Fruit fly (Drosophila melanogaster) whole organism, embryonic: ENCODE results near the gene CG10347.
A peak's percentile ranks its signal among the peaks of the same experiment; 100 is the strongest.

Experiments
- Atf-2 ChIP-seq: fragments of 200-800 bp; sonication (Bioruptor generic); optimal IDR thresholded peaks from 2 replicates; lab custom pipeline; 2016; ENCODE audit warnings: missing biosample characterization, missing genetic modification characterization
- Bdp1 ChIP-seq: fragments of 200-800 bp; sonication (Bioruptor generic); optimal IDR thresholded peaks from 3 replicates; lab custom pipeline; 2016; ENCODE audit warnings: missing biosample characterization, missing genetic modification characterization
- BtbVII ChIP-seq: fragments of 200-800 bp; sonication (Bioruptor generic); optimal IDR thresholded peaks from 3 replicates; lab custom pipeline; 2017; ENCODE audit warnings: missing biosample characterization, mild to moderate bottlenecking, missing genetic modification characterization
- CG10209 ChIP-seq: fragments of 200-800 bp; sonication (Bioruptor generic); optimal IDR thresholded peaks from 3 replicates; lab custom pipeline; 2017; ENCODE audit warnings: missing biosample characterization, mild to moderate bottlenecking, missing genetic modification characterization, missing genetic modification reagents
- CG1024 ChIP-seq: fragments of 200-800 bp; sonication (Bioruptor generic); IDR thresholded peaks from 2 replicates; pipeline ENCODE4 v1.3.6; 2022; ENCODE audit warnings: missing biosample characterization, missing genetic modification characterization
- CG11456 ChIP-seq: fragments of 200-800 bp; sonication (Bioruptor generic); IDR thresholded peaks from 3 replicates; pipeline ENCODE4 v1.3.6; 2022; ENCODE audit warnings: missing biosample characterization, missing genetic modification characterization
- CG12659 ChIP-seq: fragments of 200-800 bp; sonication (Bioruptor generic); optimal IDR thresholded peaks from 3 replicates; lab custom pipeline; 2017; ENCODE audit warnings: mild to moderate bottlenecking, missing biosample characterization, missing genetic modification reagents, missing genetic modification characterization
- CG13296 ChIP-seq: fragments of 200-800 bp; sonication (Bioruptor generic); optimal IDR thresholded peaks from 3 replicates; lab custom pipeline; 2018; ENCODE audit warnings: missing biosample characterization, mild to moderate bottlenecking, missing genetic modification characterization
- CG13424 ChIP-seq: fragments of 200-800 bp; sonication (Bioruptor generic); optimal IDR thresholded peaks from 2 replicates; lab custom pipeline; 2019; ENCODE audit warnings: missing biosample characterization, mild to moderate bottlenecking, missing genetic modification characterization, moderate library complexity
- CG2129 ChIP-seq: fragments of 200-800 bp; sonication (Bioruptor generic); IDR thresholded peaks from 2 replicates; pipeline ENCODE4 v1.3.6; 2022; ENCODE audit warnings: missing biosample characterization, missing genetic modification characterization; ENCODE audit not compliant: partially characterized antibody
- CG2199 ChIP-seq: fragments of 200-800 bp; sonication (Bioruptor generic); IDR thresholded peaks from 3 replicates; pipeline ENCODE4 v1.3.6; 2022; ENCODE audit warnings: missing biosample characterization, missing genetic modification characterization
- CG30403 ChIP-seq: fragments of 200-800 bp; sonication (Bioruptor generic); optimal IDR thresholded peaks from 3 replicates; lab custom pipeline; 2016; ENCODE audit warnings: missing biosample characterization, missing genetic modification characterization
- CG3281 ChIP-seq: fragments of 200-800 bp; sonication (Bioruptor generic); optimal IDR thresholded peaks from 3 replicates; lab custom pipeline; 2017; ENCODE audit warnings: missing biosample characterization, mild to moderate bottlenecking, missing genetic modification characterization
- CG4360 ChIP-seq: fragments of 200-800 bp; sonication (Bioruptor generic); IDR thresholded peaks from 2 replicates; pipeline ENCODE4 v1.3.6; 2022; ENCODE audit warnings: missing biosample characterization, missing genetic modification characterization
- CG7786 ChIP-seq: fragments of 200-800 bp; sonication (Bioruptor generic); optimal IDR thresholded peaks from 2 replicates; lab custom pipeline; 2016; ENCODE audit warnings: missing biosample characterization, missing genetic modification characterization
- CG9609 ChIP-seq: fragments of 200-800 bp; sonication (Bioruptor generic); optimal IDR thresholded peaks from 3 replicates; lab custom pipeline; 2016; ENCODE audit warnings: missing biosample characterization, missing genetic modification characterization
- CG9876 ChIP-seq: fragments of 200-800 bp; sonication (Bioruptor generic); optimal IDR thresholded peaks from 2 replicates; lab custom pipeline; 2016; ENCODE audit warnings: missing biosample characterization, missing genetic modification characterization
- CkIIα-i1 ChIP-seq: fragments of 200-800 bp; sonication (Bioruptor generic); IDR thresholded peaks from 2 replicates; pipeline ENCODE4 v1.3.6; 2022; ENCODE audit warnings: missing biosample characterization, missing genetic modification characterization
- Deaf1 ChIP-seq: fragments of 200-800 bp; optimal IDR thresholded peaks from 3 replicates; lab custom pipeline; 2019; ENCODE audit warnings: missing biosample characterization, mild to moderate bottlenecking, missing genetic modification characterization, moderate library complexity
- Ets65A ChIP-seq: fragments of 200-800 bp; sonication (Bioruptor generic); peaks from one replicate; lab custom pipeline; 2016; ENCODE audit warnings: missing biosample characterization, missing genetic modification characterization
- Ets97D ChIP-seq: fragments of 200-800 bp; sonication (Bioruptor generic); optimal IDR thresholded peaks from 3 replicates; lab custom pipeline; 2016; ENCODE audit warnings: missing biosample characterization, missing genetic modification characterization
- NC2β ChIP-seq: fragments of 200-800 bp; sonication (Bioruptor generic); optimal IDR thresholded peaks from 2 replicates; lab custom pipeline; 2016; ENCODE audit warnings: missing biosample characterization, missing genetic modification characterization
- Nf-YA ChIP-seq: fragments of 200-800 bp; sonication (Bioruptor generic); IDR thresholded peaks from 2 replicates; pipeline ENCODE4 v1.3.6; 2022; ENCODE audit warnings: missing biosample characterization, missing genetic modification characterization
- Pdp1 ChIP-seq, 2 experiments: fragments of 200-800 bp; sonication (Bioruptor generic); optimal IDR thresholded peaks; 3 replicates each; lab custom pipeline; 2016; ENCODE audit warnings: missing biosample characterization in 2 of 2, missing genetic modification characterization in 2 of 2, mild to moderate bottlenecking in 1 of 2, moderate library complexity in 1 of 2
- Side ChIP-seq: fragments of 200-800 bp; sonication (Bioruptor generic); optimal IDR thresholded peaks from 2 replicates; lab custom pipeline; 2016; ENCODE audit warnings: missing biosample characterization, missing genetic modification characterization
- Vsx1 ChIP-seq: fragments of 200-800 bp; sonication (Bioruptor generic); optimal IDR thresholded peaks from 2 replicates; lab custom pipeline; 2017; ENCODE audit warnings: missing biosample characterization, mild to moderate bottlenecking, missing genetic modification characterization, missing genetic modification reagents
- ac ChIP-seq: fragments of 200-800 bp; sonication (Bioruptor generic); optimal IDR thresholded peaks from 3 replicates; lab custom pipeline; 2017; ENCODE audit warnings: missing biosample characterization, mild to moderate bottlenecking, missing genetic modification characterization
- ato ChIP-seq: fragments of 200-800 bp; sonication (Bioruptor generic); IDR thresholded peaks from 2 replicates; pipeline ENCODE4 v1.3.6; 2022; ENCODE audit warnings: missing biosample characterization, missing genetic modification characterization; ENCODE audit not compliant: partially characterized antibody
- az2 ChIP-seq: fragments of 200-800 bp; sonication (Bioruptor generic); optimal IDR thresholded peaks from 3 replicates; lab custom pipeline; 2016; ENCODE audit warnings: missing biosample characterization, missing genetic modification characterization
- btn ChIP-seq: fragments of 200-800 bp; sonication (Bioruptor generic); optimal IDR thresholded peaks from 2 replicates; lab custom pipeline; 2016; ENCODE audit warnings: missing biosample characterization, missing genetic modification characterization
- chinmo ChIP-seq: fragments of 200-800 bp; sonication (Bioruptor generic); IDR thresholded peaks from 4 replicates; pipeline ENCODE4 v1.3.6; 2022; ENCODE audit warnings: missing biosample characterization, missing genetic modification characterization; ENCODE audit not compliant: partially characterized antibody
- chm ChIP-seq: fragments of 200-800 bp; sonication (Bioruptor generic); IDR thresholded peaks from 2 replicates; pipeline ENCODE4 v1.3.6; 2022; ENCODE audit warnings: missing biosample characterization, missing genetic modification characterization
- en ChIP-seq: fragments of 200-800 bp; sonication (Bioruptor generic); optimal IDR thresholded peaks from 2 replicates; lab custom pipeline; 2016; ENCODE audit warnings: missing biosample characterization, missing genetic modification characterization
- fd64A ChIP-seq: fragments of 200-800 bp; sonication (Bioruptor generic); optimal IDR thresholded peaks from 3 replicates; lab custom pipeline; 2018; ENCODE audit warnings: missing biosample characterization, mild to moderate bottlenecking, missing genetic modification characterization
- fd96Cb ChIP-seq: fragments of 200-800 bp; sonication (Bioruptor generic); optimal IDR thresholded peaks from 2 replicates; lab custom pipeline; 2018; ENCODE audit warnings: missing biosample characterization, mild to moderate bottlenecking, missing genetic modification characterization, moderate library complexity
- ftz-f1 ChIP-seq: fragments of 200-800 bp; sonication (Bioruptor generic); optimal IDR thresholded peaks from 2 replicates; lab custom pipeline; 2016; ENCODE audit warnings: missing biosample characterization, missing genetic modification characterization
- gem ChIP-seq: fragments of 200-800 bp; sonication (Bioruptor generic); optimal IDR thresholded peaks from 2 replicates; lab custom pipeline; 2019; ENCODE audit warnings: missing biosample characterization, mild to moderate bottlenecking, missing genetic modification characterization, moderate library complexity
- gfzf ChIP-seq: fragments of 200-800 bp; sonication (Bioruptor generic); optimal IDR thresholded peaks from 2 replicates; lab custom pipeline; 2016; ENCODE audit warnings: missing biosample characterization, mild to moderate bottlenecking, missing genetic modification characterization, moderate library complexity
- hb ChIP-seq: fragments of 200-800 bp; sonication (Bioruptor generic); IDR thresholded peaks from 3 replicates; pipeline ENCODE4 v1.3.6; 2022; ENCODE audit warnings: missing biosample characterization, missing genetic modification characterization; ENCODE audit not compliant: partially characterized antibody
- nmo ChIP-seq: fragments of 200-800 bp; sonication (Bioruptor generic); optimal IDR thresholded peaks from 2 replicates; lab custom pipeline; 2018; ENCODE audit warnings: missing biosample characterization, mild to moderate bottlenecking, missing genetic modification characterization, moderate library complexity
- pho ChIP-seq: fragments of 200-800 bp; sonication (Bioruptor generic); optimal IDR thresholded peaks from 2 replicates; lab custom pipeline; 2016; ENCODE audit warnings: missing biosample characterization, missing genetic modification characterization
- repo ChIP-seq: fragments of 200-800 bp; sonication (Bioruptor generic); optimal IDR thresholded peaks from 2 replicates; lab custom pipeline; 2016; ENCODE audit warnings: missing biosample characterization, missing genetic modification characterization
- slbo ChIP-seq: fragments of 200-800 bp; sonication (Bioruptor generic); IDR thresholded peaks from 2 replicates; pipeline ENCODE4 v1.3.6; 2022; ENCODE audit warnings: missing biosample characterization, missing genetic modification characterization
- sqz ChIP-seq: fragments of 200-800 bp; sonication (Bioruptor generic); optimal IDR thresholded peaks from 3 replicates; lab custom pipeline; 2018; ENCODE audit warnings: missing biosample characterization, mild to moderate bottlenecking, missing genetic modification characterization
- ssp ChIP-seq: fragments of 200-800 bp; sonication (Bioruptor generic); IDR thresholded peaks from 2 replicates; pipeline ENCODE4 v1.3.6; 2022; ENCODE audit warnings: missing biosample characterization, missing genetic modification characterization
- stwl ChIP-seq: fragments of 200-800 bp; sonication (Bioruptor generic); optimal IDR thresholded peaks from 3 replicates; lab custom pipeline; 2018; ENCODE audit warnings: missing biosample characterization, mild to moderate bottlenecking, missing genetic modification characterization, moderate library complexity
- sug ChIP-seq: fragments of 200-800 bp; optimal IDR thresholded peaks from 2 replicates; lab custom pipeline; 2019; ENCODE audit warnings: missing biosample characterization, mild to moderate bottlenecking, missing genetic modification characterization, moderate library complexity
- tll ChIP-seq, 2 experiments: fragments of 200-800 bp in 1 of 2; fragments of >200 bp in 1 of 2; sonication (Bioruptor generic) in 1 of 2; optimal IDR thresholded peaks; 2 replicates each; lab custom pipeline; 2017 to 2019; ENCODE audit warnings: missing biosample characterization in 2 of 2, missing genetic modification characterization in 2 of 2, mild to moderate bottlenecking in 1 of 2, moderate library complexity in 1 of 2
- unpg ChIP-seq: fragments of 200-800 bp; sonication (Bioruptor generic); optimal IDR thresholded peaks from 3 replicates; lab custom pipeline; 2018; ENCODE audit warnings: missing biosample characterization, mild to moderate bottlenecking, missing genetic modification characterization, moderate library complexity
- vvl ChIP-seq: fragments of 200-800 bp; sonication (Bioruptor generic); IDR thresholded peaks from 2 replicates; pipeline ENCODE4 v1.3.6; 2022; ENCODE audit warnings: missing biosample characterization, missing genetic modification characterization

Gene CG10347

dm6 chrX:11821946-11822345, 32.8 kb downstream of the CG10347 start (continued):
- TF ChIP-seq Deaf1 (no peak), Pdp1 (GFP tag; optimal IDR thresholded peaks at IDR 0.05; lab: Kevin White, UChicago) (peak in 1 of 2 experiments; percentile 44), ftz-f1 (GFP tag; lab: Kevin White, UChicago) (no peak), CG2129 (no peak), Bdp1 (GFP tag; lab: Kevin White, UChicago) (no peak), repo (no peak), ssp (no peak), chm (GFP tag; lab: Robert Waterston, UW) (no peak), chinmo (GFP tag; lab: Robert Waterston, UW) (0 out of 4 replicates have a peak, but pooled peaks have one; percentile 60), CG4360 (GFP tag; lab: Robert Waterston, UW) (no peak), sqz (GFP tag; lab: Kevin White, UChicago) (no peak), gem (tag; lab: Kevin White, UChicago) (no peak), btn (GFP tag; lab: Kevin White, UChicago) (no peak), CkIIα-i1 (GFP tag; lab: Robert Waterston, UW) (no peak), CG9876 (GFP tag; lab: Kevin White, UChicago) (no peak), NC2β (GFP tag; lab: Kevin White, UChicago) (no peak), Ets97D (GFP tag; lab: Kevin White, UChicago) (no peak), gfzf (GFP tag; lab: Kevin White, UChicago) (no peak), Nf-YA (no peak), unpg (GFP tag; lab: Kevin White, UChicago) (peak; percentile 26), en (GFP tag; lab: Kevin White, UChicago) (no peak), CG30403 (no peak), fd64A (no peak), stwl (no peak)

- TF ChIP-seq Ets65A (GFP tag; lab: Kevin White, UChicago) (no peak), CG2199 (GFP tag; lab: Robert Waterston, UW) (no peak), BtbVII (GFP tag; lab: Kevin White, UChicago) (no peak), Atf-2 (GFP tag; lab: Kevin White, UChicago) (no peak), CG12659 (GFP tag; lab: Kevin White, UChicago) (peak; percentile 15), nmo (no peak), Side (no peak), CG7786 (GFP tag; lab: Kevin White, UChicago) (no peak), CG30403 (no peak), az2 (no peak), fd96Cb (tag; lab: Kevin White, UChicago) (peak; percentile 7), slbo (GFP tag; lab: Robert Waterston, UW) (peak; percentile 18; the same call in 1 of the 2 replicates), hb (no peak), CG13296 (GFP tag; lab: Kevin White, UChicago) (peak; percentile 30), CG13424 (tag; lab: Kevin White, UChicago) (peak; percentile 46), pho (GFP tag; lab: Kevin White, UChicago) (peak; percentile 2), Vsx1 (no peak), vvl (GFP tag; lab: Robert Waterston, UW) (peak; percentile 40; the same call in 1 of the 2 replicates), CG3281 (no peak), CG1024 (GFP tag; lab: Robert Waterston, UW) (no peak), sqz (GFP tag; lab: Kevin White, UChicago) (no peak), tll (GFP tag; optimal IDR thresholded peaks at IDR 0.05; lab: Kevin White, UChicago) (no peak), ato (GFP tag; lab: Robert Waterston, UW) (no peak), sug (tag; lab: Kevin White, UChicago) (peak; percentile 23), CG9609 (GFP tag; lab: Kevin White, UChicago) (no peak), CG11456 (GFP tag; lab: Robert Waterston, UW) (no peak), CG10209 (GFP tag; lab: Kevin White, UChicago) (peak; percentile 5), ac (GFP tag; lab: Kevin White, UChicago) (no peak)
These were observed 34.3 kb downstream of the CG10347 start for dm6 chrX:11820284-11821075.
